Worm (Caenorhabditis elegans): ENCODE data around the gene srh-139.

- no peak for TF ChIP-seq snpc-4 (tag; optimal IDR thresholded peaks at IDR 0.05)
- no peak for TF ChIP-seq eor-1 (tag; optimal IDR thresholded peaks at IDR 0.05)
- TF ChIP-seq hmg-11 (tag; optimal IDR thresholded peaks at IDR 0.05): no peak
- no peak for TF ChIP-seq nhr-23 (tag; optimal IDR thresholded peaks at IDR 0.05)
- TF ChIP-seq pha-4 (tag; optimal IDR thresholded peaks at IDR 0.05): no peak
- TF ChIP-seq nhr-11 (tag; optimal IDR thresholded peaks at IDR 0.05): no peak
- no peak for TF ChIP-seq egl-27 (tag; optimal IDR thresholded peaks at IDR 0.05)
- TF ChIP-seq unc-39 (tag; optimal IDR thresholded peaks at IDR 0.05): no peak
- no peak for TF ChIP-seq unc-62 (GFP tag; optimal IDR thresholded peaks at IDR 0.05)
- no peak for TF ChIP-seq ztf-4 (tag; optimal IDR thresholded peaks at IDR 0.05)
- no peak for TF ChIP-seq nhr-25 (tag; optimal IDR thresholded peaks at IDR 0.05)
- no peak for TF ChIP-seq nhr-28 (tag; optimal IDR thresholded peaks at IDR 0.05)
- TF ChIP-seq mml-1 (tag; optimal IDR thresholded peaks at IDR 0.05): no peak
These were observed 24.4 kb upstream of the srh-139 start for ce11 chrV:16459377-16459776.

Measured in whole organism, L3 larva.